Fruit fly (Drosophila melanogaster) whole organism, wandering third instar larva: Measurements from ENCODE around the gene tutl.

ENCODE experiments used
- Abd-B ChIP-seq: fragments of >200 bp; optimal IDR thresholded peaks from 2 replicates; lab custom pipeline; 2017; ENCODE audit warnings: missing biosample characterization, missing genetic modification characterization
- CG9705 ChIP-seq: fragments of 200-800 bp; sonication (Bioruptor generic); optimal IDR thresholded peaks from 2 replicates; lab custom pipeline; 2018; ENCODE audit warnings: missing biosample characterization, mild to moderate bottlenecking, missing genetic modification characterization
- CrebA ChIP-seq: fragments of 200-800 bp; sonication (Bioruptor generic); optimal IDR thresholded peaks from 2 replicates; lab custom pipeline; 2016; ENCODE audit warnings: missing biosample characterization, mild to moderate bottlenecking, missing genetic modification characterization, borderline replicate concordance
- Dfd ChIP-seq: fragments of >200 bp; optimal IDR thresholded peaks from 2 replicates; lab custom pipeline; 2017; ENCODE audit warnings: missing biosample characterization, missing genetic modification characterization
- GATAd ChIP-seq: sonication (Bioruptor generic); optimal IDR thresholded peaks from 2 replicates; lab custom pipeline; 2016; ENCODE audit warnings: missing biosample characterization, missing genetic modification characterization
- HLH106 ChIP-seq: fragments of 200-800 bp; optimal IDR thresholded peaks from 3 replicates; lab custom pipeline; 2019; ENCODE audit warnings: missing biosample characterization, mild to moderate bottlenecking, missing genetic modification characterization, moderate library complexity
- Hnf4 ChIP-seq: fragments of 200-800 bp; sonication (Bioruptor generic); optimal IDR thresholded peaks from 2 replicates; lab custom pipeline; 2016; ENCODE audit warnings: missing biosample characterization, mild to moderate bottlenecking, missing genetic modification characterization
- Hr78 ChIP-seq: fragments of >200 bp; optimal IDR thresholded peaks from 2 replicates; lab custom pipeline; 2017; ENCODE audit warnings: missing biosample characterization, missing genetic modification characterization
- Hr83 ChIP-seq: fragments of 200-300 bp; sonication (Bioruptor generic); optimal IDR thresholded peaks from 2 replicates; lab custom pipeline; 2016; ENCODE audit warnings: missing biosample characterization, mild to moderate bottlenecking, missing genetic modification characterization, moderate library complexity; ENCODE audit not compliant: poor library complexity, severe bottlenecking
- Jra ChIP-seq: sonication (Bioruptor generic); optimal IDR thresholded peaks from 2 replicates; lab custom pipeline; 2016; ENCODE audit warnings: missing biosample characterization, missing genetic modification characterization
- Mio ChIP-seq: sonication (Bioruptor generic); optimal IDR thresholded peaks from 2 replicates; lab custom pipeline; 2016; ENCODE audit warnings: missing biosample characterization, missing genetic modification characterization
- Myc ChIP-seq: fragments of >200 bp; optimal IDR thresholded peaks from 2 replicates; lab custom pipeline; 2017
- OdsH ChIP-seq: fragments of 200-800 bp; sonication (Bioruptor generic); optimal IDR thresholded peaks from 2 replicates; lab custom pipeline; 2016; ENCODE audit warnings: missing biosample characterization, mild to moderate bottlenecking, missing genetic modification characterization
- Rel ChIP-seq, 2 experiments: fragments of 200-800 bp; sonication (Bioruptor generic) in 1 of 2; optimal IDR thresholded peaks; 2 replicates in 1 of 2; 3 replicates in 1 of 2; lab custom pipeline; 2016 to 2019; ENCODE audit warnings: mild to moderate bottlenecking in 2 of 2, missing biosample characterization in 2 of 2, missing genetic modification characterization in 2 of 2, moderate library complexity in 1 of 2
- Sp1 ChIP-seq: fragments of 200-800 bp; sonication (Bioruptor generic); optimal IDR thresholded peaks from 3 replicates; lab custom pipeline; 2019; ENCODE audit warnings: missing biosample characterization, mild to moderate bottlenecking, missing genetic modification characterization, moderate library complexity
- Vsx2 ChIP-seq: fragments of 200-300, 225-300 bp; sonication (Bioruptor generic); optimal IDR thresholded peaks from 2 replicates; lab custom pipeline; 2018; ENCODE audit warnings: missing biosample characterization, missing genetic modification characterization; ENCODE audit not compliant: partially characterized antibody
- br ChIP-seq: fragments of 200-800 bp; sonication (Bioruptor generic); optimal IDR thresholded peaks from 2 replicates; lab custom pipeline; 2016; ENCODE audit warnings: missing biosample characterization, missing genetic modification characterization
- brk ChIP-seq: fragments of 200-800 bp; sonication (Bioruptor generic); optimal IDR thresholded peaks from 2 replicates; lab custom pipeline; 2016; ENCODE audit warnings: missing biosample characterization, mild to moderate bottlenecking, missing genetic modification characterization
- dl ChIP-seq, 2 experiments: fragments of 175-275, 200-275 bp in 1 of 2; fragments of 200-275 bp in 1 of 2; sonication (Bioruptor generic); optimal IDR thresholded peaks; lab custom pipeline; 2018; ENCODE audit warnings: mild to moderate bottlenecking in 2 of 2, missing biosample characterization in 2 of 2, missing genetic modification characterization in 2 of 2, moderate library complexity in 2 of 2; ENCODE audit not compliant: partially characterized antibody in 2 of 2, insufficient read depth in 1 of 2
- dmrt93B ChIP-seq: fragments of 200-800 bp; sonication (Bioruptor generic); optimal IDR thresholded peaks from 2 replicates; lab custom pipeline; 2018; ENCODE audit warnings: missing biosample characterization, mild to moderate bottlenecking, missing genetic modification characterization
- dsf ChIP-seq: sonication (Bioruptor generic); optimal IDR thresholded peaks from 2 replicates; lab custom pipeline; 2016; ENCODE audit warnings: missing biosample characterization, missing genetic modification characterization, borderline replicate concordance
- foxo ChIP-seq, 2 experiments: fragments of 200-800 bp; sonication (Bioruptor generic); optimal IDR thresholded peaks; 2 replicates in 1 of 2; 3 replicates in 1 of 2; lab custom pipeline; 2016 to 2017; ENCODE audit warnings: missing biosample characterization in 2 of 2, missing genetic modification characterization in 2 of 2
- fru ChIP-seq: fragments of 200-800 bp; sonication (Bioruptor generic); optimal IDR thresholded peaks from 3 replicates; lab custom pipeline; 2016; ENCODE audit warnings: missing biosample characterization, mild to moderate bottlenecking, missing genetic modification characterization
- jim ChIP-seq: fragments of 175-275, 200-325 bp; sonication (Bioruptor generic); optimal IDR thresholded peaks from 2 replicates; lab custom pipeline; 2016; ENCODE audit warnings: missing biosample characterization, mild to moderate bottlenecking, missing genetic modification characterization
- lola ChIP-seq: fragments of >200 bp; optimal IDR thresholded peaks from 2 replicates; lab custom pipeline; 2017; ENCODE audit warnings: missing biosample characterization, missing genetic modification characterization
- pan ChIP-seq: fragments of >200 bp; optimal IDR thresholded peaks from 2 replicates; lab custom pipeline; 2017
- sage ChIP-seq: fragments of 200-800 bp; sonication (Bioruptor generic); optimal IDR thresholded peaks from 2 replicates; lab custom pipeline; 2016; ENCODE audit warnings: missing biosample characterization, mild to moderate bottlenecking, missing genetic modification characterization
- woc ChIP-seq: sonication (Bioruptor generic); optimal IDR thresholded peaks from 2 replicates; lab custom pipeline; 2016; ENCODE audit warnings: missing biosample characterization, mild to moderate bottlenecking, missing genetic modification characterization

tutl gene

dm6 chr2L:4295653-4296052 lies 12.7 kb downstream of the tutl start:
- no peak for TF ChIP-seq dmrt93B
- TF ChIP-seq Mio, result no peak
- no peak for TF ChIP-seq fru
- no peak for TF ChIP-seq Jra (GFP tag; lab: Kevin White, UChicago)
- TF ChIP-seq dl (GFP tag; optimal IDR thresholded peaks at IDR 0.05; lab: Kevin White, UChicago; ENCODE audit: insufficient read depth in 1 of 2, partially characterized antibody in 2 of 2), result no peak
- no peak for TF ChIP-seq pan (lab: Kevin White, UChicago)
- TF ChIP-seq lola, result no peak
- no peak for TF ChIP-seq Hr83 (GFP tag; lab: Kevin White, UChicago)
- no peak for TF ChIP-seq dsf
- TF ChIP-seq HLH106 (tag; lab: Kevin White, UChicago), result no peak
- TF ChIP-seq OdsH (GFP tag; lab: Kevin White, UChicago), result no peak
- TF ChIP-seq sage, result no peak
- no peak for TF ChIP-seq GATAd (GFP tag; lab: Kevin White, UChicago)
- TF ChIP-seq foxo (GFP tag; optimal IDR thresholded peaks at IDR 0.05; lab: Kevin White, UChicago), result no peak
- TF ChIP-seq Dfd (GFP tag; lab: Kevin White, UChicago), result no peak

- TF ChIP-seq br (GFP tag; lab: Kevin White, UChicago), result no peak
- TF ChIP-seq GATAd (GFP tag; lab: Kevin White, UChicago), result no peak
- TF ChIP-seq foxo (GFP tag; optimal IDR thresholded peaks at IDR 0.05; lab: Kevin White, UChicago), result peak in 1 of 2 experiments; percentile 17
Observed at dm6 chr2L:4296887-4297286, 13.9 kb downstream of the tutl start.

- TF ChIP-seq CG9705 (GFP tag; lab: Kevin White, UChicago) (no peak), sage (no peak), Dfd (GFP tag; lab: Kevin White, UChicago) (peak; percentile 89), CrebA (no peak)
- TF ChIP-seq, all 38 proteins: peak for 1
Observed at dm6 chr2L:4310028-4310658, 27.2 kb downstream of the tutl start.

dm6 chr2L:4317910-4318309 lies 35.0 kb downstream of the tutl start:
- TF ChIP-seq dmrt93B (no peak), Sp1 (GFP tag; lab: Kevin White, UChicago) (no peak), Rel (GFP tag; optimal IDR thresholded peaks at IDR 0.05; lab: Kevin White, UChicago) (no peak), Rel (tag; optimal IDR thresholded peaks at IDR 0.05; lab: Kevin White, UChicago) (no peak), Hr78 (no peak), HLH106 (tag; lab: Kevin White, UChicago) (no peak), jim (GFP tag; lab: Kevin White, UChicago) (no peak), pan (lab: Kevin White, UChicago) (no peak), Jra (GFP tag; lab: Kevin White, UChicago) (no peak), woc (GFP tag; lab: Kevin White, UChicago) (no peak), dsf (no peak), Abd-B (GFP tag; lab: Kevin White, UChicago) (no peak)

dm6 chr2L:4324254-4324653 lies 41.3 kb downstream of the tutl start, which contains the start of gene bdl:
Gene bdl (plus strand): TSS chr2L:4324554.
- TF ChIP-seq brk (GFP tag; lab: Kevin White, UChicago) (no peak), br (GFP tag; lab: Kevin White, UChicago) (no peak), pan (lab: Kevin White, UChicago) (no peak), Vsx2 (GFP tag; lab: Kevin White, UChicago) (no peak), fru (no peak), Hnf4 (GFP tag; lab: Kevin White, UChicago) (no peak), Sp1 (GFP tag; lab: Kevin White, UChicago) (no peak)
- TF ChIP-seq, all 38 proteins: peak for 0

dm6 chr2L:4331779-4332328 lies 48.9 kb downstream of the tutl start:
- TF ChIP-seq Sp1 (GFP tag; lab: Kevin White, UChicago) (no peak), Myc (peak; percentile 40)
